Worm (Caenorhabditis elegans) whole organism, L4 larva: Measurements from ENCODE around the gene seu-1.

ENCODE experiments used
- D1046.2 ChIP-seq: fragments of 200-800 bp; sonication (Bioruptor generic); IDR thresholded peaks from 2 replicates; pipeline ENCODE4 v1.3.6; 2022; ENCODE audit warnings: missing genetic modification characterization, missing compliant biosample characterization
- T20F7.1 ChIP-seq: fragments of 200-800 bp; sonication (Bioruptor generic); optimal IDR thresholded peaks from 2 replicates; lab custom pipeline; 2018; ENCODE audit warnings: mild to moderate bottlenecking, missing genetic modification characterization, missing compliant biosample characterization
- Y105C5A.15 ChIP-seq: fragments of 200-800 bp; sonication (Bioruptor generic); IDR thresholded peaks from 2 replicates; pipeline ENCODE4 v1.3.6; 2022; ENCODE audit warnings: missing genetic modification characterization, missing compliant biosample characterization
- Y48G9A.11 ChIP-seq: fragments of 200-800 bp; sonication (Bioruptor generic); IDR thresholded peaks from 2 replicates; pipeline ENCODE4 v1.3.6; 2022; ENCODE audit warnings: missing genetic modification reagents, missing genetic modification characterization, missing compliant biosample characterization
- ZK337.2 ChIP-seq: fragments of 200-800 bp; sonication (Bioruptor generic); IDR thresholded peaks from 2 replicates; pipeline ENCODE4 v1.3.6; 2022; ENCODE audit warnings: missing genetic modification reagents, missing genetic modification characterization, missing compliant biosample characterization
- ceh-28 ChIP-seq: fragments of 150-350 bp; optimal IDR thresholded peaks from 2 replicates; lab custom pipeline; 2014; ENCODE audit warnings: missing biosample characterization, missing genetic modification reagents, missing genetic modification characterization
- cey-2 ChIP-seq: sonication (generic microtip); optimal IDR thresholded peaks from 3 replicates; lab custom pipeline; 2017; ENCODE audit warnings: missing genetic modification characterization, mild to moderate bottlenecking, missing compliant biosample characterization, antibody characterized with exemption, borderline replicate concordance; ENCODE audit not compliant: insufficient read depth
- ctbp-1 ChIP-seq: fragments of 200-800 bp; sonication (Bioruptor generic); IDR thresholded peaks from 2 replicates; pipeline ENCODE4 v1.3.6; 2022; ENCODE audit warnings: missing genetic modification reagents, missing genetic modification characterization, missing compliant biosample characterization
- daf-8 ChIP-seq: fragments of 200-800 bp; sonication (Bioruptor generic); IDR thresholded peaks from 2 replicates; pipeline ENCODE4 v1.3.6; 2022; ENCODE audit warnings: missing genetic modification characterization, missing compliant biosample characterization
- dve-1 ChIP-seq: sonication (generic microtip); optimal IDR thresholded peaks from 2 replicates; lab custom pipeline; 2017; ENCODE audit warnings: antibody characterized with exemption, mild to moderate bottlenecking, missing genetic modification characterization, missing compliant biosample characterization; ENCODE audit not compliant: insufficient read depth
- fos-1 ChIP-seq: fragments of 150-350 bp; optimal IDR thresholded peaks from 2 replicates; lab custom pipeline; 2014; ENCODE audit warnings: missing biosample characterization, missing genetic modification characterization
- gei-8 ChIP-seq: fragments of 200-800 bp; sonication (Bioruptor generic); optimal IDR thresholded peaks from 2 replicates; lab custom pipeline; 2018; ENCODE audit warnings: mild to moderate bottlenecking, missing genetic modification characterization, missing compliant biosample characterization
- lim-7 ChIP-seq: fragments of 200-800 bp; sonication (Bioruptor generic); IDR thresholded peaks from 2 replicates; pipeline ENCODE4 v1.3.6; 2022; ENCODE audit warnings: missing genetic modification characterization, missing compliant biosample characterization
- lin-29 ChIP-seq: fragments of 200-800 bp; sonication (Bioruptor generic); IDR thresholded peaks from 2 replicates; pipeline ENCODE4 v1.3.6; 2022; ENCODE audit warnings: missing genetic modification reagents, missing genetic modification characterization, missing compliant biosample characterization
- lin-38 ChIP-seq: fragments of 200-800 bp; sonication (Bioruptor generic); IDR thresholded peaks from 2 replicates; pipeline ENCODE4 v1.3.6; 2022; ENCODE audit warnings: missing genetic modification reagents, missing genetic modification characterization, missing compliant biosample characterization
- lin-39 ChIP-seq: fragments of 150-350 bp; optimal IDR thresholded peaks from 2 replicates; lab custom pipeline; 2014; ENCODE audit warnings: missing biosample characterization, missing genetic modification reagents, missing genetic modification characterization
- lir-3 ChIP-seq: sonication (generic microtip); optimal IDR thresholded peaks from 2 replicates; lab custom pipeline; 2016; ENCODE audit warnings: mild to moderate bottlenecking, missing genetic modification characterization, missing compliant biosample characterization
- madf-5 ChIP-seq, 2 experiments: fragments of 200-800 bp; sonication (Bioruptor generic); IDR thresholded peaks; 2 replicates each; pipeline ENCODE4 v1.3.6; 2022; ENCODE audit warnings: missing compliant biosample characterization in 2 of 2, missing genetic modification characterization in 2 of 2
- mdl-1 ChIP-seq, 2 experiments: fragments of 150-350 bp in 1 of 2; sonication (generic microtip) in 1 of 2; optimal IDR thresholded peaks; 2 replicates each; lab custom pipeline; 2014 to 2017; ENCODE audit warnings: missing biosample characterization in 2 of 2, missing genetic modification characterization in 2 of 2
- mdt-29 ChIP-seq: fragments of 200-800 bp; sonication (Bioruptor generic); IDR thresholded peaks from 2 replicates; pipeline ENCODE4 v1.3.6; 2022; ENCODE audit warnings: missing genetic modification reagents, missing genetic modification characterization, missing compliant biosample characterization
- mep-1 ChIP-seq: fragments of 150-350 bp; sonication (generic microtip); optimal IDR thresholded peaks from 3 replicates; lab custom pipeline; 2014; ENCODE audit warnings: missing biosample characterization, missing genetic modification characterization
- mes-2 ChIP-seq: sonication (generic microtip); optimal IDR thresholded peaks from 2 replicates; lab custom pipeline; 2016; ENCODE audit warnings: missing genotype, mild to moderate bottlenecking, missing genetic modification characterization, missing compliant biosample characterization; ENCODE audit not compliant: poor library complexity, severe bottlenecking
- nhr-102 ChIP-seq: sonication (generic microtip); optimal IDR thresholded peaks from 2 replicates; lab custom pipeline; 2016; ENCODE audit warnings: mild to moderate bottlenecking, missing genetic modification characterization, moderate library complexity, missing compliant biosample characterization
- nhr-111 ChIP-seq: fragments of 200-800 bp; sonication (Bioruptor generic); optimal IDR thresholded peaks from 2 replicates; lab custom pipeline; 2018; ENCODE audit warnings: mild to moderate bottlenecking, missing genetic modification characterization, missing compliant biosample characterization
- nhr-28 ChIP-seq: fragments of 150-350 bp; optimal IDR thresholded peaks from 2 replicates; lab custom pipeline; 2014; ENCODE audit warnings: missing biosample characterization, missing genetic modification characterization
- nhr-41 ChIP-seq: fragments of 200-800 bp; sonication (Bioruptor generic); IDR thresholded peaks from 2 replicates; pipeline ENCODE4 v1.3.6; 2022; ENCODE audit warnings: missing genetic modification reagents, missing genetic modification characterization, missing compliant biosample characterization
- nhr-6 ChIP-seq: fragments of 150-350 bp; optimal IDR thresholded peaks from 2 replicates; lab custom pipeline; 2014; ENCODE audit warnings: missing biosample characterization, missing genetic modification characterization
- pha-4 ChIP-seq, 2 experiments: fragments of 150-350 bp in 1 of 2; fragments of 200-800 bp in 1 of 2; sonication (Bioruptor generic) in 1 of 2; IDR thresholded peaks in 1 of 2; optimal IDR thresholded peaks in 1 of 2; 2 replicates each; pipeline versions ENCODE4 v1.3.6 to Lab custom; 2014 to 2022; ENCODE audit warnings: missing genetic modification characterization in 2 of 2, missing genetic modification reagents in 2 of 2, missing biosample characterization in 1 of 2, missing compliant biosample characterization in 1 of 2
- php-3 ChIP-seq: fragments of 200-800 bp; sonication (Bioruptor generic); IDR thresholded peaks from 2 replicates; pipeline ENCODE4 v1.3.6; 2022; ENCODE audit warnings: missing genetic modification reagents, missing genetic modification characterization, missing compliant biosample characterization
- pqm-1 ChIP-seq: sonication (generic microtip); optimal IDR thresholded peaks from 2 replicates; lab custom pipeline; 2017; ENCODE audit warnings: missing biosample characterization, missing genetic modification characterization
- rbr-2 ChIP-seq: sonication (generic microtip); optimal IDR thresholded peaks from 2 replicates; lab custom pipeline; 2016; ENCODE audit warnings: missing genotype, missing genetic modification characterization, missing compliant biosample characterization
- saeg-2 ChIP-seq: fragments of 200-800 bp; sonication (Bioruptor generic); IDR thresholded peaks from 2 replicates; pipeline ENCODE4 v1.3.6; 2022; ENCODE audit warnings: missing genetic modification reagents, missing genetic modification characterization, missing compliant biosample characterization
- sdz-12 ChIP-seq: fragments of 200-800 bp; sonication (Bioruptor generic); optimal IDR thresholded peaks from 2 replicates; lab custom pipeline; 2018; ENCODE audit warnings: mild to moderate bottlenecking, missing genetic modification characterization, missing compliant biosample characterization
- snpc-4 ChIP-seq: fragments of 150-350 bp; optimal IDR thresholded peaks from 2 replicates; lab custom pipeline; 2014; ENCODE audit warnings: missing biosample characterization, missing genetic modification characterization
- ztf-11 ChIP-seq: fragments of 150-350 bp; optimal IDR thresholded peaks from 2 replicates; lab custom pipeline; 2014; ENCODE audit warnings: missing biosample characterization, missing genetic modification characterization

Gene seu-1

DNA sequence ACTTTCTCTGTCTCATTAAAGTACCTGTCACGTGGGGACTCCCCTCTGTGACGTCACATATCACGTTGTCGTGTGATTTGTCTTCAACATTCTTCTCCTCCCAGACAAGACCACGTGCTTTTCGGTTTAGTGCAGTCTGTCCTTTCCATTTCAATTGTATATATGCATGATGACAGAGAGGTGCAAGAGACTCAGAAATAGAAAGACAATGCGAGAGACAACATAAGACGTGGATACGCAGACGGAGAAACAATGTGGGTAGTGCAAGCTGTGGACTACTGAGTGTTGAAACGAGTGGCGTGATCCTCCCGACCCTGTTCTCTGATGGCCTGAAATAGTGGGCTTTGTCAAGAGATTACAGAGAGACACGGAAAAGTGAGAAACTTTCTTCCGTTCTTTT, 7.3 kb downstream of the seu-1 start (continued):
- TF ChIP-seq lim-7 = no peak
- TF ChIP-seq ceh-28 = no peak
- TF ChIP-seq Y105C5A.15 = no peak

DNA sequence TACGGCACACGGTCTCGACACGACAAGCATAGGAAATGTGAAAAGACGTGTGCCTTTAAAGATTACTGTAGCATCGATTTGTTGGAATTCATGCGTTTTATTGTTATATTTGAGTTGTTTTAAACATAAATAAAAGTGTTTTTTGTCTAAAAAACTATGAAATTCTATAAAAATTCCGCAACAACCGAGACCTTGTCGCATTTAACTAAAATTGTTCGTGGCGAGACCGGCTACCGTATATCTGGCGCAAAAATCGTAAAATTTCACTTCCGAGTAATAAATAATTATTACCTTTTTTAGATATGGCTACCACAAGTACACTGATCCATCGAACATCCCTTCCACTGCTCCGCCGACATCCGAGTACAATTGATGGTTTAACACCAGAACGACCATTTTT, 7.9 kb downstream of the seu-1 start, which contains the start of gene ipla-6:
Gene ipla-6 (plus strand): TSS at position 301 of the 400 bp plus-strand sequence.
- no peak for TF ChIP-seq nhr-41 (GFP tag; lab: Robert Waterston, UW)
- no peak for TF ChIP-seq dve-1 (tag; lab: Kevin White, UChicago)
- TF ChIP-seq saeg-2 = no peak
- TF ChIP-seq mes-2 = no peak
- TF ChIP-seq pqm-1 (tag; lab: Kevin White, UChicago) = no peak
- no peak for TF ChIP-seq ctbp-1 (GFP tag; lab: Robert Waterston, UW)
- TF ChIP-seq rbr-2 (tag; lab: Kevin White, UChicago) = no peak
- TF ChIP-seq lin-29 (GFP tag; lab: Robert Waterston, UW) = no peak
- no peak for TF ChIP-seq cey-2 (tag; lab: Kevin White, UChicago)
- no peak for TF ChIP-seq nhr-111 (GFP tag; lab: Kevin White, UChicago)
- TF ChIP-seq mdl-1 (tag; optimal IDR thresholded peaks at IDR 0.05; lab: Kevin White, UChicago) = no peak
- no peak for TF ChIP-seq mep-1 (tag; lab: Kevin White, UChicago)
- TF ChIP-seq madf-5 (GFP tag; IDR thresholded peaks at IDR 0.05; lab: Robert Waterston, UW) = no peak
- TF ChIP-seq lir-3 = no peak
- no peak for TF ChIP-seq mdt-29 (GFP tag; lab: Robert Waterston, UW)
- no peak for TF ChIP-seq Y48G9A.11 (GFP tag; lab: Robert Waterston, UW)

DNA sequence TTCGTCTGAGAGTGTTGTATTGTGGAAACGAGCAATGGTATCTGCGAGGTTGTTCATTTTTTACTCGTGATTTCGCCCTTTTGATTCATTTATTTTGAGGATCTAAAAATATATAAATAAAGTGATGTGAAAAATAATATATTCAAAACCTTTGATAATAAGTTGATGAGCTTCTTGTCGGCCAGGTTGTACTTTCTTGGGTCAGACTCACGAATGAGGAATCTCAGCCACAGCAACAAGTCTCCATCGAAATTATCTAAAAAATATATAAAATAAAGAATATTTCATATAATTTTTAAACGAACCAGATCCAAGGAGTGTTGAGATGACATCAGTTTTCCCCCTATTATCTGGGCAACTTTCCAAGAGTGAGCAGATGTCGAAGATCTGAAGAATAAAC, 13.0 kb downstream of the seu-1 start, which contains the start of gene Y73B6BL.288:
Gene Y73B6BL.288 (minus strand): TSS at position 101 of the 400 bp plus-strand sequence.
- TF ChIP-seq fos-1 (tag; lab: Kevin White, UChicago) (no peak), nhr-28 (tag; lab: Kevin White, UChicago) (no peak), snpc-4 (tag; lab: Kevin White, UChicago) (no peak), lin-39 (no peak), nhr-102 (no peak), sdz-12 (GFP tag; lab: Kevin White, UChicago) (no peak), pha-4 (GFP tag; IDR thresholded peaks at IDR 0.05; lab: Robert Waterston, UW) (no peak), pha-4 (tag; optimal IDR thresholded peaks at IDR 0.05; lab: Kevin White, UChicago) (no peak)

DNA sequence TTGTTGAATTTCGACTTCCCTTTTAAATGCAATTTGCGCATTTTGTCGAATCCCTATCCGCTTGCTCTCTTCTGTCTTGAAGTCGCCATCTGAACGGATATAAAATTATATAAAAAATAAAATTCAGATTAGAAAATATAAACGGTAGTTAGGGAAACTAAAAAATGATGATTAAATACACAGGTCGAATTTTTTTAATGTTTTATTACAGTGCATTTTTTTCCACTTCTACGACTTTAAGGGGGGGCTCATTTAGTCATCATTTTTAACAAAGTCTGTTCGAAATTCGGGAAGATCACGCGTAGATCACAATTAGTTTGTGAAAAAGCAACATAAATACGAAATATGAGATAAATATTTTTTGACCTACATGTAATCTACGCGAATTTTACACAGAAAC, 13.4 kb downstream of the seu-1 start, which contains the start of gene Y73B6BL.14:
Gene Y73B6BL.14 (minus strand): TSS at position 101 of the 400 bp plus-strand sequence.
- no peak for TF ChIP-seq pha-4 (GFP tag; IDR thresholded peaks at IDR 0.05; lab: Robert Waterston, UW)
- no peak for TF ChIP-seq pha-4 (tag; optimal IDR thresholded peaks at IDR 0.05; lab: Kevin White, UChicago)
- TF ChIP-seq fos-1 (tag; lab: Kevin White, UChicago) = no peak
- TF ChIP-seq lin-38 (GFP tag; lab: Robert Waterston, UW) = no peak
- TF ChIP-seq ZK337.2 = no peak
- no peak for TF ChIP-seq gei-8
- no peak for TF ChIP-seq mes-2
- no peak for TF ChIP-seq daf-8 (GFP tag; lab: Robert Waterston, UW)
- no peak for TF ChIP-seq D1046.2
- TF ChIP-seq ztf-11 = no peak
- no peak for TF ChIP-seq php-3 (GFP tag; lab: Robert Waterston, UW)
- TF ChIP-seq nhr-6 (tag; lab: Kevin White, UChicago) = no peak
- TF ChIP-seq nhr-111 (GFP tag; lab: Kevin White, UChicago) = no peak
- no peak for TF ChIP-seq lin-39
- TF ChIP-seq T20F7.1 (GFP tag; lab: Kevin White, UChicago) = no peak
- TF ChIP-seq madf-5 (GFP tag; IDR thresholded peaks at IDR 0.05; lab: Robert Waterston, UW) = no peak
- TF ChIP-seq, all 104 proteins: peak for 0
